Fruit fly (Drosophila melanogaster) whole organism, embryonic: ENCODE results near the gene Ids.

Source experiments
- Abd-B ChIP-seq: fragments of 200-800 bp; sonication (Bioruptor generic); optimal IDR thresholded peaks from 2 replicates; lab custom pipeline; 2018; ENCODE audit warnings: missing biosample characterization, mild to moderate bottlenecking, missing genetic modification characterization, moderate library complexity
- CG1024 ChIP-seq: fragments of 200-800 bp; sonication (Bioruptor generic); IDR thresholded peaks from 2 replicates; pipeline ENCODE4 v1.3.6; 2022; ENCODE audit warnings: missing biosample characterization, missing genetic modification characterization
- CG10321 ChIP-seq: fragments of 200-800 bp; sonication (Bioruptor generic); IDR thresholded peaks from 2 replicates; pipeline ENCODE4 v1.3.6; 2022; ENCODE audit warnings: missing biosample characterization, missing genetic modification characterization
- CG10565 ChIP-seq: fragments of 200-800 bp; sonication (Bioruptor generic); optimal IDR thresholded peaks from 3 replicates; lab custom pipeline; 2016; ENCODE audit warnings: missing biosample characterization, mild to moderate bottlenecking, missing genetic modification characterization
- CG12391 ChIP-seq: fragments of 200-800 bp; sonication (Bioruptor generic); optimal IDR thresholded peaks from 3 replicates; lab custom pipeline; 2018; ENCODE audit warnings: missing biosample characterization, mild to moderate bottlenecking, missing genetic modification characterization, moderate library complexity
- CG12942 ChIP-seq: fragments of 200-800 bp; sonication (Bioruptor generic); optimal IDR thresholded peaks from 3 replicates; lab custom pipeline; 2016; ENCODE audit warnings: missing biosample characterization, missing genetic modification characterization
- CG13775 ChIP-seq: fragments of 200-800 bp; sonication (Bioruptor generic); optimal IDR thresholded peaks from 3 replicates; lab custom pipeline; 2017; ENCODE audit warnings: missing biosample characterization, mild to moderate bottlenecking, missing genetic modification characterization
- CG14050 ChIP-seq: fragments of 200-800 bp; sonication (Bioruptor generic); IDR thresholded peaks from 3 replicates; pipeline ENCODE4 v1.3.6; 2022; ENCODE audit warnings: missing biosample characterization, missing genetic modification characterization
- CG14965 ChIP-seq: fragments of 200-800 bp; sonication (Bioruptor generic); optimal IDR thresholded peaks from 2 replicates; lab custom pipeline; 2016; ENCODE audit warnings: missing biosample characterization, missing genetic modification characterization, borderline replicate concordance
- CG2120 ChIP-seq: fragments of 200-800 bp; sonication (Bioruptor generic); optimal IDR thresholded peaks from 3 replicates; lab custom pipeline; 2016; ENCODE audit warnings: missing biosample characterization, missing genetic modification characterization
- CG34422 ChIP-seq: fragments of 200-800 bp; sonication (Bioruptor generic); IDR thresholded peaks from 3 replicates; pipeline ENCODE4 v1.3.6; 2022; ENCODE audit warnings: missing biosample characterization, missing genetic modification characterization
- CG4282 ChIP-seq: fragments of 200-800 bp; sonication (Bioruptor generic); optimal IDR thresholded peaks from 2 replicates; lab custom pipeline; 2016; ENCODE audit warnings: missing biosample characterization, missing genetic modification characterization
- CG4328 ChIP-seq: fragments of 200-800 bp; sonication (Bioruptor generic); optimal IDR thresholded peaks from 3 replicates; lab custom pipeline; 2017; ENCODE audit warnings: missing biosample characterization, missing genetic modification reagents, missing genetic modification characterization
- CG7372 ChIP-seq: fragments of 200-800 bp; sonication (Bioruptor generic); IDR thresholded peaks from 2 replicates; pipeline ENCODE4 v1.3.6; 2022; ENCODE audit warnings: missing biosample characterization, missing genetic modification characterization
- CG9727 ChIP-seq: fragments of 200-800 bp; sonication (Bioruptor generic); optimal IDR thresholded peaks from 3 replicates; lab custom pipeline; 2017; ENCODE audit warnings: missing biosample characterization, mild to moderate bottlenecking, missing genetic modification characterization
- Camta ChIP-seq: fragments of 200-800 bp; sonication (Bioruptor generic); optimal IDR thresholded peaks from 2 replicates; lab custom pipeline; 2016; ENCODE audit warnings: missing biosample characterization, missing genetic modification characterization
- CkIIα-i1 ChIP-seq: fragments of 200-800 bp; sonication (Bioruptor generic); IDR thresholded peaks from 2 replicates; pipeline ENCODE4 v1.3.6; 2022; ENCODE audit warnings: missing biosample characterization, missing genetic modification characterization
- Deaf1 ChIP-seq: fragments of 200-800 bp; optimal IDR thresholded peaks from 3 replicates; lab custom pipeline; 2019; ENCODE audit warnings: missing biosample characterization, mild to moderate bottlenecking, missing genetic modification characterization, moderate library complexity
- Dp ChIP-seq: fragments of 200-800 bp; sonication (Bioruptor generic); optimal IDR thresholded peaks from 2 replicates; lab custom pipeline; 2018; ENCODE audit warnings: missing biosample characterization, mild to moderate bottlenecking, missing genetic modification characterization, moderate library complexity
- GATAe ChIP-seq: fragments of 200-800 bp; sonication (Bioruptor generic); conservative IDR thresholded peaks from 2 replicates; pipeline ENCODE4 v1.3.6; 2022; ENCODE audit warnings: missing biosample characterization, missing genetic modification characterization
- Lim3 ChIP-seq: fragments of 200-800 bp; sonication (Bioruptor generic); IDR thresholded peaks from 2 replicates; pipeline ENCODE4 v1.3.6; 2022; ENCODE audit warnings: missing biosample characterization, missing genetic modification characterization
- MBD-R2 ChIP-seq: fragments of 200-800 bp; sonication (Bioruptor generic); IDR thresholded peaks from 2 replicates; pipeline ENCODE4 v1.3.6; 2022; ENCODE audit warnings: missing biosample characterization, missing genetic modification characterization
- Myb ChIP-seq: fragments of 200-800 bp; sonication (Bioruptor generic); optimal IDR thresholded peaks from 2 replicates; lab custom pipeline; 2016; ENCODE audit warnings: missing biosample characterization, missing genetic modification characterization
- NC2β ChIP-seq: fragments of 200-800 bp; sonication (Bioruptor generic); optimal IDR thresholded peaks from 2 replicates; lab custom pipeline; 2016; ENCODE audit warnings: missing biosample characterization, missing genetic modification characterization
- NFAT ChIP-seq: fragments of 200-800 bp; sonication (Bioruptor generic); IDR thresholded peaks from 2 replicates; pipeline ENCODE4 v1.3.6; 2022; ENCODE audit warnings: missing biosample characterization, missing genetic modification characterization
- Nf-YC ChIP-seq: fragments of 200-800 bp; optimal IDR thresholded peaks from 3 replicates; lab custom pipeline; 2019; ENCODE audit warnings: missing biosample characterization, mild to moderate bottlenecking, missing genetic modification characterization, moderate library complexity
- Pdp1 ChIP-seq, 2 experiments: fragments of 200-800 bp; sonication (Bioruptor generic); optimal IDR thresholded peaks; 3 replicates each; lab custom pipeline; 2016; ENCODE audit warnings: missing biosample characterization in 2 of 2, missing genetic modification characterization in 2 of 2, mild to moderate bottlenecking in 1 of 2, moderate library complexity in 1 of 2
- Poxn ChIP-seq: fragments of 200-800 bp; sonication (Bioruptor generic); IDR thresholded peaks from 2 replicates; pipeline ENCODE4 v1.3.6; 2022; ENCODE audit warnings: missing biosample characterization, missing genetic modification characterization
- Side ChIP-seq: fragments of 200-800 bp; sonication (Bioruptor generic); optimal IDR thresholded peaks from 2 replicates; lab custom pipeline; 2016; ENCODE audit warnings: missing biosample characterization, missing genetic modification characterization
- Sox102F ChIP-seq: fragments of 200-800 bp; sonication (Bioruptor generic); optimal IDR thresholded peaks from 2 replicates; lab custom pipeline; 2018; ENCODE audit warnings: missing biosample characterization, mild to moderate bottlenecking, missing genetic modification characterization, moderate library complexity
- Sry-β ChIP-seq: fragments of 200-800 bp; sonication (Bioruptor generic); optimal IDR thresholded peaks from 2 replicates; lab custom pipeline; 2018; ENCODE audit warnings: missing biosample characterization, mild to moderate bottlenecking, missing genetic modification characterization, moderate library complexity
- Taf1 ChIP-seq: fragments of 200-800 bp; sonication (Bioruptor generic); IDR thresholded peaks from 2 replicates; pipeline ENCODE4 v1.3.6; 2022; ENCODE audit warnings: missing biosample characterization, missing genetic modification characterization
- Trl ChIP-seq, 3 experiments: fragments of >200 bp in 2 of 3; fragments of 200-800 bp in 1 of 3; sonication (Bioruptor generic) in 1 of 3; optimal IDR thresholded peaks; 2 replicates in 1 of 3; 3 replicates in 2 of 3; lab custom pipeline; 2016 to 2017; ENCODE audit warnings: missing biosample characterization in 1 of 3, missing genetic modification characterization in 1 of 3
- abd-A ChIP-seq: fragments of 200-800 bp; sonication (Bioruptor generic); optimal IDR thresholded peaks from 3 replicates; lab custom pipeline; 2019; ENCODE audit warnings: missing biosample characterization, mild to moderate bottlenecking, missing genetic modification characterization, moderate library complexity
- crol ChIP-seq: fragments of 200-800 bp; sonication (Bioruptor generic); IDR thresholded peaks from 2 replicates; pipeline ENCODE4 v1.3.6; 2022; ENCODE audit warnings: missing biosample characterization, missing genetic modification characterization
- dati ChIP-seq: fragments of 200-800 bp; sonication (Bioruptor generic); IDR thresholded peaks from 2 replicates; pipeline ENCODE4 v1.3.6; 2022; ENCODE audit warnings: missing biosample characterization, missing genetic modification characterization
- gsb-n ChIP-seq: fragments of 200-800 bp; sonication (Bioruptor generic); optimal IDR thresholded peaks from 3 replicates; lab custom pipeline; 2018; ENCODE audit warnings: missing biosample characterization, mild to moderate bottlenecking, missing genetic modification characterization
- knrl ChIP-seq: fragments of 200-800 bp; sonication (Bioruptor generic); IDR thresholded peaks from 3 replicates; pipeline ENCODE4 v1.3.6; 2022; ENCODE audit warnings: missing biosample characterization, missing genetic modification characterization; ENCODE audit not compliant: partially characterized antibody
- lab ChIP-seq: fragments of 200-800 bp; sonication (Bioruptor generic); optimal IDR thresholded peaks from 3 replicates; lab custom pipeline; 2017; ENCODE audit warnings: missing biosample characterization, missing genetic modification characterization, mild to moderate bottlenecking, moderate library complexity, missing genetic modification reagents
- mirr ChIP-seq: fragments of 200-800 bp; sonication (Bioruptor generic); optimal IDR thresholded peaks from 3 replicates; lab custom pipeline; 2018; ENCODE audit warnings: missing biosample characterization, mild to moderate bottlenecking, missing genetic modification characterization
- nmo ChIP-seq: fragments of 200-800 bp; sonication (Bioruptor generic); optimal IDR thresholded peaks from 2 replicates; lab custom pipeline; 2018; ENCODE audit warnings: missing biosample characterization, mild to moderate bottlenecking, missing genetic modification characterization, moderate library complexity
- pfk ChIP-seq: fragments of 200-800 bp; sonication (Bioruptor generic); optimal IDR thresholded peaks from 2 replicates; lab custom pipeline; 2018; ENCODE audit warnings: missing biosample characterization, mild to moderate bottlenecking, missing genetic modification characterization, moderate library complexity
- pnt ChIP-seq: fragments of 200-800 bp; sonication (Bioruptor generic); optimal IDR thresholded peaks from 3 replicates; lab custom pipeline; 2016; ENCODE audit warnings: missing biosample characterization, missing genetic modification characterization
- pros ChIP-seq: fragments of 200-800 bp; sonication (Bioruptor generic); optimal IDR thresholded peaks from 3 replicates; lab custom pipeline; 2019; ENCODE audit warnings: missing biosample characterization, mild to moderate bottlenecking, missing genetic modification characterization, moderate library complexity
- sd ChIP-seq: fragments of 200-800 bp; sonication (Bioruptor generic); optimal IDR thresholded peaks from 3 replicates; lab custom pipeline; 2018; ENCODE audit warnings: missing biosample characterization, mild to moderate bottlenecking, missing genetic modification characterization, moderate library complexity
- sr ChIP-seq: fragments of 200-800 bp; sonication (Bioruptor generic); IDR thresholded peaks from 3 replicates; pipeline ENCODE4 v1.3.6; 2022; ENCODE audit warnings: missing biosample characterization, missing genetic modification characterization
- tap ChIP-seq: fragments of 200-800 bp; optimal IDR thresholded peaks from 3 replicates; lab custom pipeline; 2019; ENCODE audit warnings: missing biosample characterization, mild to moderate bottlenecking, missing genetic modification characterization, moderate library complexity
- tin ChIP-seq: fragments of 200-800 bp; sonication (Bioruptor generic); optimal IDR thresholded peaks from 3 replicates; lab custom pipeline; 2016; ENCODE audit warnings: missing biosample characterization, missing genetic modification characterization
- tll ChIP-seq, 2 experiments: fragments of 200-800 bp in 1 of 2; fragments of >200 bp in 1 of 2; sonication (Bioruptor generic) in 1 of 2; optimal IDR thresholded peaks; 2 replicates each; lab custom pipeline; 2017 to 2019; ENCODE audit warnings: missing biosample characterization in 2 of 2, missing genetic modification characterization in 2 of 2, mild to moderate bottlenecking in 1 of 2, moderate library complexity in 1 of 2
- unc-4 ChIP-seq: fragments of 200-800 bp; sonication (Bioruptor generic); IDR thresholded peaks from 2 replicates; pipeline ENCODE4 v1.3.6; 2022; ENCODE audit warnings: missing biosample characterization, missing genetic modification characterization; ENCODE audit not compliant: partially characterized antibody

The Ids gene

DNA sequence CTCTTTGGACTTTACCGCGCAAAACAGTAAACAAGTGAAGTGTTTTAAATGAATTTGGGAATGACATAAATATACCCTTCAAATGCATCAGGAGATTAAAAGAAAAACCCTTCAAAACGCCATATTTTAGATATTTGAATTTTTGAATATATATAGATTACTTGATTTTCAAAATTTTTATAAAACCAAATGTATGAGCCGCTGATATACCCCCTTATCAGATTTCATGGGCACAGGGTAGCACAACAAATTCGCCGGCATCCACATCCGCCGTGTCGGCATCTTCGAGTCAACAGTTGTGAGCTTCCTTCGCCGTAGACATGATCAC, at the start of gene Ids (continued):
- TF ChIP-seq Poxn (GFP tag; lab: Robert Waterston, UW) (no peak), NFAT (GFP tag; lab: Robert Waterston, UW) (peak; percentile 62; the same call in 1 of the 2 replicates), NC2β (GFP tag; lab: Kevin White, UChicago) (peak; percentile 35), CG12391 (peak; percentile 71), Pdp1 (GFP tag; optimal IDR thresholded peaks at IDR 0.05; lab: Kevin White, UChicago) (peak; percentile 38 to 39), CG4328 (GFP tag; lab: Kevin White, UChicago) (no peak), sd (peak; percentile 27), pros (GFP tag; lab: Kevin White, UChicago) (no peak), Dp (GFP tag; lab: Kevin White, UChicago) (no peak), CG10321 (GFP tag; lab: Robert Waterston, UW) (no peak; the same call in 1 of the 2 replicates), Trl (optimal IDR thresholded peaks at IDR 0.05; lab: Kevin White, UChicago) (no peak), Trl (GFP tag; optimal IDR thresholded peaks at IDR 0.05; lab: Kevin White, UChicago) (no peak), unc-4 (GFP tag; lab: Robert Waterston, UW) (no peak), CG1024 (peak; percentile 64), Camta (peak; percentile 45), dati (GFP tag; lab: Robert Waterston, UW) (peak; percentile 23; the same call in 1 of the 2 replicates), Sry-β (GFP tag; lab: Kevin White, UChicago) (no peak), sr (peak; percentile 35; the same call in 1 of the 3 replicates), Lim3 (GFP tag; lab: Robert Waterston, UW) (no peak), tap (tag; lab: Kevin White, UChicago) (peak; percentile 28), CG4282 (GFP tag; lab: Kevin White, UChicago) (no peak), CG14050 (peak; percentile 58; the same call in 2 of the 3 replicates), knrl (GFP tag; lab: Robert Waterston, UW) (no peak), nmo (GFP tag; lab: Kevin White, UChicago) (peak; percentile 70), CG14965 (GFP tag; lab: Kevin White, UChicago) (no peak), Abd-B (GFP tag; lab: Kevin White, UChicago) (peak; percentile 55), pfk (no peak), CkIIα-i1 (GFP tag; lab: Robert Waterston, UW) (no peak), Myb (no peak), CG12942 (GFP tag; lab: Kevin White, UChicago) (peak; percentile 45), CG2120 (GFP tag; lab: Kevin White, UChicago) (peak; percentile 70), Sox102F (GFP tag; lab: Kevin White, UChicago) (peak; percentile 84), Side (no peak), tin (GFP tag; lab: Kevin White, UChicago) (peak; percentile 13), crol (GFP tag; lab: Robert Waterston, UW) (peak; percentile 41; the same call in 1 of the 2 replicates), Deaf1 (tag; lab: Kevin White, UChicago) (peak; percentile 23), abd-A (tag; lab: Kevin White, UChicago) (no peak), CG10565 (no peak), gsb-n (tag; lab: Kevin White, UChicago) (peak; percentile 47), lab (GFP tag; lab: Kevin White, UChicago) (no peak), CG7372 (GFP tag; lab: Robert Waterston, UW) (peak; percentile 65), MBD-R2 (peak; percentile 26; the same call in 1 of the 2 replicates), CG13775 (GFP tag; lab: Kevin White, UChicago) (peak; percentile 54), Nf-YC (tag; lab: Kevin White, UChicago) (no peak), Taf1 (GFP tag; lab: Robert Waterston, UW) (peak; percentile 69; the same call in 1 of the 2 replicates), GATAe (no peak), tll (GFP tag; optimal IDR thresholded peaks at IDR 0.05; lab: Kevin White, UChicago) (no peak), mirr (GFP tag; lab: Kevin White, UChicago) (no peak), CG9727 (GFP tag; lab: Kevin White, UChicago) (peak; percentile 69), CG34422 (GFP tag; lab: Robert Waterston, UW) (peak; percentile 67; the same call in 1 of the 3 replicates), pnt (GFP tag; lab: Kevin White, UChicago) (peak; percentile 4)
